Worm (Caenorhabditis elegans) whole organism, L4/young adult: ENCODE data around the gene sri-66.

Experiments used
- W03F9.2 ChIP-seq: fragments of 150-350 bp; optimal IDR thresholded peaks from 2 replicates; lab custom pipeline; 2014; ENCODE audit warnings: missing biosample characterization, missing genetic modification characterization
- dao-5 ChIP-seq: sonication (generic microtip); optimal IDR thresholded peaks from 2 replicates; lab custom pipeline; 2016; ENCODE audit warnings: missing genotype, missing genetic modification characterization, moderate library complexity, missing compliant biosample characterization
- him-1 ChIP-seq: sonication (generic microtip); optimal IDR thresholded peaks from 2 replicates; lab custom pipeline; 2016; ENCODE audit warnings: missing genotype, missing genetic modification reagents, missing genetic modification characterization, missing compliant biosample characterization

DNA sequence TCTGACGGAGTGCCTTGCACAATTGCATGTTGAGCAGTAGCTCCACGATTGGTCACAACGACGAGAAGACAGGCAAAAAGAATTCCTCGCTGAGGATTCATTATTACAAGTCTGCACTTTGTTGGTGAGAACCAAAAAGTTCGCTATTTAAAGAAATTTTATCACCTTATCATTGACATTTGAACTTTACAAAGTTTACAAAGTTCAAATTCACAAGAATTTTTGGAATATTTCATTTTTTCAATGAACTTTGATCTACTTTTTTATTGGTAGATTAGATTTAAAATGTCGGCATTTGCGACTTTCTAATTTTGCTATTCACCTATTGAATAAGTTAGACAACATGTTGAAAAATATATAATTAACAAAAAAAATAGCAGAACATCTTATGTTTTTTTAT is 33.8 kb upstream of the sri-66 start, which contains the start of gene F49H6.15:
- TF ChIP-seq W03F9.2 (tag; lab: Kevin White, UChicago) (no peak), him-1 (no peak), dao-5 (tag; lab: Kevin White, UChicago) (no peak)
